Fruit fly (Drosophila melanogaster): ENCODE results near the gene CG8814.

DNA sequence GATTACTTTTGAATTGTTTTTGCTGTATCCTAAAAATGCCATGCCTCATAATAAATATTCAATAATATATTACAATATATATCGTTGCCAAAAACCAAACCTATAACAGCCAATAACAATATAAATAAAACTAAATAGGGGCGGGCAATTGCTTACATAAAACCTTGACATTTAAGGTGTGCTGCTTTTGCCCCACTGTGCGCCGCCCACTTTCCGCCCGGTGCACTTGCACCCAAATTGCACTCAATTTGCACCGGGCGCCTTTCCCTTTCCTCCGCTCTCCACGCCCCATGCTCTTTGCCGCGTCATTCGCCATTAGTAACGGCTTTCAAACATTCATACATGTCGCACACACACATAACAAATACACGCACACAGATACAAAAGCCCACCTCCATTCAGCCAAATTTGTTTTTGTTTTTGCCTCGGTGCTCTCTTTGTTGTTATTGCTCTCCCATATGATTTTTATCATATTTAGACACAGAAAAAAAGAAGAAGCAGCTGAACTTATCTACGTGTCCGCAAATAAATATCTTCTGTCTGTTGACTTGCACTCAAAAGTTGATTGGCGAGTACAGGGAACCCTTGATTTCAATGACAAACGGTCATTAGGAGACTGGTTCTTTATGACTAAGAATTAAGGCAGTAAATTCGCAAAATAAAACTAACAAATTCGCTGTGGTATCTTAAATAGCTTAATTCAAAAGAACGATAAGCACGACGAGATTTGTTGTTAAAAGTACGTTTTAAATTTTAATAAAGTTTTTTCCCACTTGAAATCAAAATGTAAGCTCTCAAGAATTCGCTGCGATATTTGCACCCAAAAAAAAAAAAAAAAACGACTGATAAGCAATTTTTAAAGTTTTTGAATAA, 16.6 kb upstream of the CG8814 start:
- TF ChIP-seq OdsH (GFP tag; optimal IDR thresholded peaks at IDR 0.05) (peak; percentile 24), usp (GFP tag; optimal IDR thresholded peaks at IDR 0.05) (no peak), Dfd (GFP tag; optimal IDR thresholded peaks at IDR 0.05) (peak; percentile 15), pan (optimal IDR thresholded peaks at IDR 0.05) (no peak), h (GFP tag; optimal IDR thresholded peaks at IDR 0.05) (peak; percentile 39), Myc (optimal IDR thresholded peaks at IDR 0.05) (no peak), rgr (GFP tag; optimal IDR thresholded peaks at IDR 0.05) (peak; percentile 22), Sp1 (GFP tag; optimal IDR thresholded peaks at IDR 0.05) (peak; percentile 2), Hr83 (GFP tag; optimal IDR thresholded peaks at IDR 0.05; ENCODE audit: poor library complexity, severe bottlenecking) (peak; percentile 32), psq (GFP tag; optimal IDR thresholded peaks at IDR 0.05) (no peak), Abd-B (GFP tag; optimal IDR thresholded peaks at IDR 0.05) (no peak)
